Worm (Caenorhabditis elegans): ENCODE measurements around the gene C17B7.9.

DNA sequence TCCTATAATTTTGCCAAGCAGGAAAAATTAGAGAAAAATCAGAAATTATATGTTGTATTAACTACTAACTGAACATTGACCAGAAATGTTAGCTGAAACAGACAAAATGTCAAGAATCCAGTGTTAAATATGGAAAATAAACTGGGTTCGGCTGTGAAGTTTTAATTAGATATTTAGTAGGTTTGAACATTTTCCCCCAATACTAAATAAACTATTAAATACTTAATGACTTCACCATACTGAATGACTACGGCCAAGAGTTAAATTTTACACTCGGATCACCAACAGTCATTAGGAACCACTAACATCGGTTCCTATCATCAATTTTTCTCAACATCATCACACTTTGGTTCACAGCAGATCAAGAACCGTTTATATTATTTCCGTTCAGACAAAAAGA is 36.6 kb downstream of the C17B7.9 start:
- TF ChIP-seq pqm-1 (tag; optimal IDR thresholded peaks at IDR 0.05) (no peak), unc-86 (tag; optimal IDR thresholded peaks at IDR 0.05) (no peak), sox-4 (tag; optimal IDR thresholded peaks at IDR 0.05) (no peak), fkh-10 (GFP tag; optimal IDR thresholded peaks at IDR 0.05) (no peak), pag-3 (tag; optimal IDR thresholded peaks at IDR 0.05; ENCODE audit: borderline replicate concordance) (no peak), hlh-30 (tag; optimal IDR thresholded peaks at IDR 0.05; ENCODE audit: insufficient read depth) (no peak), elt-4 (tag; optimal IDR thresholded peaks at IDR 0.05) (no peak), nhr-232 (tag; optimal IDR thresholded peaks at IDR 0.05) (no peak), hlh-6 (tag; optimal IDR thresholded peaks at IDR 0.05) (no peak), tbx-2 (tag; optimal IDR thresholded peaks at IDR 0.05) (no peak), T23F11.4 (GFP tag; optimal IDR thresholded peaks at IDR 0.05) (no peak)

Measured in whole organism, late embryonic.